Fruit fly (Drosophila melanogaster) whole organism, embryonic: ENCODE data around the gene ago.

Experiments used
- Awh ChIP-seq: fragments of 200-800 bp; sonication (Bioruptor generic); IDR thresholded peaks from 2 replicates; pipeline ENCODE4, ENCODE4 v1.3.6; 2022; ENCODE audit warnings: missing biosample characterization, missing genetic modification characterization
- B-H2 ChIP-seq: fragments of 200-800 bp; sonication (Bioruptor generic); optimal IDR thresholded peaks from 2 replicates; lab custom pipeline; 2018; ENCODE audit warnings: missing biosample characterization, mild to moderate bottlenecking, missing genetic modification characterization
- CG11560 ChIP-seq: fragments of 200-800 bp; sonication (Bioruptor generic); IDR thresholded peaks from 3 replicates; pipeline ENCODE4 v1.3.6; 2022; ENCODE audit warnings: missing biosample characterization, missing genetic modification characterization
- CG12769 ChIP-seq: fragments of 200-800 bp; sonication (Bioruptor generic); optimal IDR thresholded peaks from 2 replicates; lab custom pipeline; 2019; ENCODE audit warnings: missing biosample characterization, mild to moderate bottlenecking, missing genetic modification characterization, moderate library complexity
- CG14014 ChIP-seq: fragments of 200-800 bp; sonication (Bioruptor generic); IDR thresholded peaks from 2 replicates; pipeline ENCODE4 v1.3.6; 2022; ENCODE audit warnings: missing biosample characterization, missing genetic modification characterization
- CG14441 ChIP-seq: fragments of 200-800 bp; sonication (Bioruptor generic); IDR thresholded peaks from 2 replicates; pipeline ENCODE4 v1.3.6; 2022; ENCODE audit warnings: missing biosample characterization, missing genetic modification characterization
- CG15514 ChIP-seq: fragments of 200-800 bp; sonication (Bioruptor generic); optimal IDR thresholded peaks from 3 replicates; lab custom pipeline; 2017; ENCODE audit warnings: missing biosample characterization, missing genetic modification characterization, mild to moderate bottlenecking, moderate library complexity, missing genetic modification reagents
- CG1602 ChIP-seq: fragments of 200-800 bp; sonication (Bioruptor generic); optimal IDR thresholded peaks from 3 replicates; lab custom pipeline; 2016; ENCODE audit warnings: missing biosample characterization, missing genetic modification characterization
- CG1832 ChIP-seq: fragments of 200-800 bp; sonication (Bioruptor generic); optimal IDR thresholded peaks from 2 replicates; lab custom pipeline; 2017; ENCODE audit warnings: missing biosample characterization, mild to moderate bottlenecking, missing genetic modification characterization, inconsistent platforms
- CG18599 ChIP-seq: fragments of 200-800 bp; sonication (Bioruptor generic); optimal IDR thresholded peaks from 3 replicates; lab custom pipeline; 2017; ENCODE audit warnings: missing biosample characterization, missing genetic modification characterization, mild to moderate bottlenecking, moderate library complexity, missing genetic modification reagents
- CG2199 ChIP-seq: fragments of 200-800 bp; sonication (Bioruptor generic); IDR thresholded peaks from 3 replicates; pipeline ENCODE4 v1.3.6; 2022; ENCODE audit warnings: missing biosample characterization, missing genetic modification characterization
- CG31365 ChIP-seq: fragments of 200-800 bp; sonication (Bioruptor generic); optimal IDR thresholded peaks from 2 replicates; lab custom pipeline; 2018; ENCODE audit warnings: missing biosample characterization, mild to moderate bottlenecking, missing genetic modification characterization
- CG32532 ChIP-seq: fragments of 200-800 bp; sonication (Bioruptor generic); IDR thresholded peaks from 2 replicates; pipeline ENCODE4 v1.3.6; 2022; ENCODE audit warnings: missing biosample characterization, missing genetic modification characterization
- CG34376 ChIP-seq: fragments of 200-800 bp; sonication (Bioruptor generic); optimal IDR thresholded peaks from 2 replicates; lab custom pipeline; 2018; ENCODE audit warnings: missing biosample characterization, mild to moderate bottlenecking, missing genetic modification characterization
- CG8359 ChIP-seq: fragments of 200-800 bp; sonication (Bioruptor generic); optimal IDR thresholded peaks from 2 replicates; lab custom pipeline; 2017; ENCODE audit warnings: missing biosample characterization, mild to moderate bottlenecking, missing genetic modification characterization, borderline replicate concordance
- CG9817 ChIP-seq: fragments of 200-800 bp; sonication (Bioruptor generic); optimal IDR thresholded peaks from 2 replicates; lab custom pipeline; 2018; ENCODE audit warnings: missing biosample characterization, mild to moderate bottlenecking, missing genetic modification characterization, moderate library complexity
- CkIIα-i1 ChIP-seq: fragments of 200-800 bp; sonication (Bioruptor generic); IDR thresholded peaks from 2 replicates; pipeline ENCODE4 v1.3.6; 2022; ENCODE audit warnings: missing biosample characterization, missing genetic modification characterization
- Dbx ChIP-seq: fragments of 200-800 bp; sonication (Bioruptor generic); IDR thresholded peaks from 3 replicates; pipeline ENCODE4 v1.3.6; 2022; ENCODE audit warnings: missing biosample characterization, missing genetic modification characterization
- HLH3B ChIP-seq: fragments of 200-800 bp; sonication (Bioruptor generic); IDR thresholded peaks from 2 replicates; pipeline ENCODE4 v1.3.6; 2022; ENCODE audit warnings: missing biosample characterization, missing genetic modification characterization
- HLH54F ChIP-seq: fragments of 200-800 bp; sonication (Bioruptor generic); optimal IDR thresholded peaks from 3 replicates; lab custom pipeline; 2016; ENCODE audit warnings: missing biosample characterization, missing genetic modification characterization
- HmgD ChIP-seq: fragments of 200-800 bp; sonication (Bioruptor generic); optimal IDR thresholded peaks from 3 replicates; lab custom pipeline; 2016; ENCODE audit warnings: missing biosample characterization, missing genetic modification characterization
- NFAT ChIP-seq: fragments of 200-800 bp; sonication (Bioruptor generic); IDR thresholded peaks from 2 replicates; pipeline ENCODE4 v1.3.6; 2022; ENCODE audit warnings: missing biosample characterization, missing genetic modification characterization
- Opbp ChIP-seq: fragments of 200-800 bp; sonication (Bioruptor generic); IDR thresholded peaks from 3 replicates; pipeline ENCODE4 v1.3.6; 2022; ENCODE audit warnings: missing biosample characterization, missing genetic modification characterization; ENCODE audit not compliant: partially characterized antibody
- Sin3A ChIP-seq: fragments of >200 bp; optimal IDR thresholded peaks from 2 replicates; lab custom pipeline; 2018
- Sry-β ChIP-seq: fragments of 200-800 bp; sonication (Bioruptor generic); optimal IDR thresholded peaks from 2 replicates; lab custom pipeline; 2018; ENCODE audit warnings: missing biosample characterization, mild to moderate bottlenecking, missing genetic modification characterization, moderate library complexity
- abd-A ChIP-seq: fragments of 200-800 bp; sonication (Bioruptor generic); optimal IDR thresholded peaks from 3 replicates; lab custom pipeline; 2019; ENCODE audit warnings: missing biosample characterization, mild to moderate bottlenecking, missing genetic modification characterization, moderate library complexity
- ara ChIP-seq: fragments of 200-800 bp; sonication (Bioruptor generic); IDR thresholded peaks from 2 replicates; pipeline ENCODE4 v1.3.6; 2022; ENCODE audit warnings: missing biosample characterization, missing genetic modification characterization
- bbx ChIP-seq: fragments of 200-800 bp; sonication (Bioruptor generic); IDR thresholded peaks from 2 replicates; pipeline ENCODE4 v1.3.6; 2022; ENCODE audit warnings: missing biosample characterization, missing genetic modification characterization; ENCODE audit not compliant: partially characterized antibody
- cg ChIP-seq: fragments of 200-800 bp; sonication (Bioruptor generic); optimal IDR thresholded peaks from 3 replicates; lab custom pipeline; 2019; ENCODE audit warnings: missing biosample characterization, mild to moderate bottlenecking, missing genetic modification characterization, moderate library complexity
- chinmo ChIP-seq: fragments of 200-800 bp; sonication (Bioruptor generic); IDR thresholded peaks from 4 replicates; pipeline ENCODE4 v1.3.6; 2022; ENCODE audit warnings: missing biosample characterization, missing genetic modification characterization; ENCODE audit not compliant: partially characterized antibody
- ci ChIP-seq: fragments of 200-800 bp; sonication (Bioruptor generic); IDR thresholded peaks from 3 replicates; pipeline ENCODE4 v1.3.6; 2022; ENCODE audit warnings: missing biosample characterization, missing genetic modification characterization
- crol ChIP-seq: fragments of 200-800 bp; sonication (Bioruptor generic); IDR thresholded peaks from 2 replicates; pipeline ENCODE4 v1.3.6; 2022; ENCODE audit warnings: missing biosample characterization, missing genetic modification characterization
- crp ChIP-seq, 2 experiments: fragments of 200-800 bp; sonication (Bioruptor generic); optimal IDR thresholded peaks; 2 replicates in 1 of 2; 3 replicates in 1 of 2; lab custom pipeline; 2017; ENCODE audit warnings: missing biosample characterization in 2 of 2, missing genetic modification characterization in 2 of 2, mild to moderate bottlenecking in 1 of 2, moderate library complexity in 1 of 2
- grn ChIP-seq: fragments of 200-800 bp; sonication (Bioruptor generic); optimal IDR thresholded peaks from 3 replicates; lab custom pipeline; 2017; ENCODE audit warnings: missing biosample characterization, missing genetic modification characterization
- hkb ChIP-seq, 2 experiments: fragments of 200-800 bp in 1 of 2; fragments of >200 bp in 1 of 2; sonication (Bioruptor generic) in 1 of 2; IDR thresholded peaks in 1 of 2; optimal IDR thresholded peaks in 1 of 2; 2 replicates each; pipeline versions ENCODE4 v1.3.6 to Lab custom; 2017 to 2022; ENCODE audit warnings: missing biosample characterization in 1 of 2, missing genetic modification characterization in 1 of 2
- knrl ChIP-seq: fragments of 200-800 bp; sonication (Bioruptor generic); IDR thresholded peaks from 3 replicates; pipeline ENCODE4 v1.3.6; 2022; ENCODE audit warnings: missing biosample characterization, missing genetic modification characterization; ENCODE audit not compliant: partially characterized antibody
- lbe ChIP-seq: fragments of 200-800 bp; sonication (Bioruptor generic); optimal IDR thresholded peaks from 2 replicates; lab custom pipeline; 2016; ENCODE audit warnings: missing biosample characterization, mild to moderate bottlenecking, missing genetic modification characterization
- mam ChIP-seq: fragments of 200-800 bp; sonication (Bioruptor generic); optimal IDR thresholded peaks from 3 replicates; lab custom pipeline; 2016; ENCODE audit warnings: missing biosample characterization, missing genetic modification characterization
- peb ChIP-seq: fragments of 200-800 bp; sonication (Bioruptor generic); IDR thresholded peaks from 2 replicates; pipeline ENCODE4 v1.3.6; 2022; ENCODE audit warnings: missing biosample characterization, missing genetic modification characterization
- ro ChIP-seq: fragments of 200-800 bp; sonication (Bioruptor generic); IDR thresholded peaks from 2 replicates; pipeline ENCODE4 v1.3.6; 2022; ENCODE audit warnings: missing biosample characterization, missing genetic modification characterization
- sens ChIP-seq: fragments of 200-800 bp; sonication (Bioruptor generic); peaks from one replicate; lab custom pipeline; 2016; ENCODE audit warnings: missing biosample characterization, missing genetic modification characterization
- seq ChIP-seq: fragments of 200-800 bp; sonication (Bioruptor generic); IDR thresholded peaks from 2 replicates; pipeline ENCODE4 v1.3.6; 2022; ENCODE audit warnings: missing biosample characterization, missing genetic modification characterization
- sug ChIP-seq: fragments of 200-800 bp; optimal IDR thresholded peaks from 2 replicates; lab custom pipeline; 2019; ENCODE audit warnings: missing biosample characterization, mild to moderate bottlenecking, missing genetic modification characterization, moderate library complexity
- tll ChIP-seq, 2 experiments: fragments of 200-800 bp in 1 of 2; fragments of >200 bp in 1 of 2; sonication (Bioruptor generic) in 1 of 2; optimal IDR thresholded peaks; 2 replicates each; lab custom pipeline; 2017 to 2019; ENCODE audit warnings: missing biosample characterization in 2 of 2, missing genetic modification characterization in 2 of 2, mild to moderate bottlenecking in 1 of 2, moderate library complexity in 1 of 2
- twi ChIP-seq: fragments of 200-800 bp; optimal IDR thresholded peaks from 2 replicates; lab custom pipeline; 2019; ENCODE audit warnings: missing biosample characterization, mild to moderate bottlenecking, missing genetic modification characterization, moderate library complexity
- vfl ChIP-seq: fragments of 200-800 bp; sonication (Bioruptor generic); optimal IDR thresholded peaks from 2 replicates; lab custom pipeline; 2016; ENCODE audit warnings: missing biosample characterization, missing genetic modification characterization
- wor ChIP-seq: fragments of 200-800 bp; sonication (Bioruptor generic); IDR thresholded peaks from 2 replicates; pipeline ENCODE4 v1.3.6; 2022; ENCODE audit warnings: missing biosample characterization, missing genetic modification characterization
- zen ChIP-seq: fragments of 200-800 bp; sonication (Bioruptor generic); optimal IDR thresholded peaks from 3 replicates; lab custom pipeline; 2018; ENCODE audit warnings: missing biosample characterization, mild to moderate bottlenecking, missing genetic modification characterization, moderate library complexity

ago gene

DNA sequence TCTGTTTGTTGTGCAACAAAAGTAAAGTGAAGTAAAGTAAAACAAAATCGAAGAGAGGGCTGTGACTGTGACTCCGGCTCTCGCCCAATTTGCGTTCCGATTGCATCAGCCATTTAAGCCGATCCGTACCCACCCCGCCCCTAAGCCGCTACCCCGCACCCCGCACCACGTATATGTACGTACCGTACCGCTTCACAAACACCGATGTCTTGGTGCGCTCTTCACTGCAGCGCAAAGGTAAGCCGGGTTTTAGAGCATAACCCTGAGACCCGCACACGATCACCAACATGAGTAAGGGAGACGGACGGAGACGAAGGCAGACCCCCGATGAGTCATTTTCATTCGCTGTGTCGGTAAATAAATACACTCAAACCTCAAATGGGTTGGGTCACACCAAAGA lies 21.9 kb downstream of the ago start (continued):
- peak; percentile 30; the same call in 1 of the 2 replicates for TF ChIP-seq peb
- TF ChIP-seq zen: peak; percentile 9
- TF ChIP-seq seq (GFP tag; lab: Robert Waterston, UW): 0 out of 2 replicates have a peak, but pooled peaks have one; percentile 15
- TF ChIP-seq Sry-β (GFP tag; lab: Kevin White, UChicago): no peak
- TF ChIP-seq CG1832 (GFP tag; lab: Kevin White, UChicago): peak; percentile 33
- TF ChIP-seq bbx (GFP tag; lab: Robert Waterston, UW): 0 out of 2 replicates have a peak, but pooled peaks have one; percentile 23
- TF ChIP-seq CG18599 (GFP tag; lab: Kevin White, UChicago): no peak
- TF ChIP-seq vfl (GFP tag; lab: Kevin White, UChicago): no peak
- TF ChIP-seq NFAT: no peak
- TF ChIP-seq CG31365: no peak
- TF ChIP-seq ro: no peak
- peak; percentile 8 for TF ChIP-seq CG12769 (tag; lab: Kevin White, UChicago)
- TF ChIP-seq tll (GFP tag; optimal IDR thresholded peaks at IDR 0.05; lab: Kevin White, UChicago): peak in 1 of 2 experiments; percentile 88
- TF ChIP-seq, all 482 proteins: peak for 37

DNA sequence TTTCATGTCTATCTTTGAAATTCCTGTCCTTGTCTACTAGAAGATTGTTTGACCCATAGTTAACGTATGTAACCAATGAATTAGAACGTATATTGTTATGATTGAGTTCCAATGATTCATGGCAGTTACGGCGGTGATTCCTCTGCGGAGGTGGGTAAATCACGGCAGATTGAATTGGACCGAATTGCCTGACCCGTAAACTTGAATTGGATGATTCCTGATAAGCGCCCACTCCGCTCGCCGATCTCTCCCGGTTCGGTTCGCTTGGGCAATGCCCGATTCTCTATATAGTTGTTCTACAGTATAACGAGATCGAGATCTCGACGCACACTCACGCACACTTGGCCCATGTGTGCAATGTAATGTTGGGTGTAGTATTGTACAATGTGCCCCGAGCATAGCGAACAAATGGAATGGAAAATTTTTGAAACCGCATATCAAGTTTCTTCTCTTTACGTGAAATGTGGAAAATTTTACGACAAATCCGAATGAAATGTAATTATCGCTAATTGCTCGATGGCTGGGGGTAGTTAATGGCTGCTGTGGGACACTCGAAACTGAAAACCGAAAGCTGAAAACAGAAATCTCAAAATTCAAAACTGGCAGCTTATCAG lies 22.6 kb downstream of the ago start:
- TF ChIP-seq CG2199 (GFP tag; lab: Robert Waterston, UW) (peak; percentile 51; the same call in 1 of the 3 replicates), mam (GFP tag; lab: Kevin White, UChicago) (no peak), twi (peak; percentile 71), CG14441 (0 out of 2 replicates have a peak, but pooled peaks have one; percentile 5), Sin3A (no peak), cg (GFP tag; lab: Kevin White, UChicago) (peak; percentile 36), ara (GFP tag; lab: Robert Waterston, UW) (0 out of 2 replicates have a peak, but pooled peaks have one; percentile 5), hkb (optimal IDR thresholded peaks at IDR 0.05; lab: Kevin White, UChicago) (no peak), hkb (GFP tag; IDR thresholded peaks at IDR 0.05; lab: Robert Waterston, UW) (no peak), CG14014 (no peak), Opbp (GFP tag; lab: Robert Waterston, UW) (no peak), CG34376 (peak; percentile 86), grn (GFP tag; lab: Kevin White, UChicago) (peak; percentile 15), Awh (GFP tag; lab: Robert Waterston, UW) (no peak), sens (GFP tag; lab: Kevin White, UChicago) (peak; percentile 17), HLH3B (GFP tag; lab: Robert Waterston, UW) (0 out of 2 replicates have a peak, but pooled peaks have one; percentile 8), chinmo (0 out of 4 replicates have a peak, but pooled peaks have one; percentile 15), ci (GFP tag; lab: Robert Waterston, UW) (0 out of 3 replicates have a peak, but pooled peaks have one; percentile 21), sug (tag; lab: Kevin White, UChicago) (peak; percentile 86), CG15514 (GFP tag; lab: Kevin White, UChicago) (no peak), abd-A (tag; lab: Kevin White, UChicago) (peak; percentile 8), crol (GFP tag; lab: Robert Waterston, UW) (peak; percentile 21; the same call in 1 of the 2 replicates), B-H2 (GFP tag; lab: Kevin White, UChicago) (no peak), CG9817 (tag; lab: Kevin White, UChicago) (no peak)

DNA sequence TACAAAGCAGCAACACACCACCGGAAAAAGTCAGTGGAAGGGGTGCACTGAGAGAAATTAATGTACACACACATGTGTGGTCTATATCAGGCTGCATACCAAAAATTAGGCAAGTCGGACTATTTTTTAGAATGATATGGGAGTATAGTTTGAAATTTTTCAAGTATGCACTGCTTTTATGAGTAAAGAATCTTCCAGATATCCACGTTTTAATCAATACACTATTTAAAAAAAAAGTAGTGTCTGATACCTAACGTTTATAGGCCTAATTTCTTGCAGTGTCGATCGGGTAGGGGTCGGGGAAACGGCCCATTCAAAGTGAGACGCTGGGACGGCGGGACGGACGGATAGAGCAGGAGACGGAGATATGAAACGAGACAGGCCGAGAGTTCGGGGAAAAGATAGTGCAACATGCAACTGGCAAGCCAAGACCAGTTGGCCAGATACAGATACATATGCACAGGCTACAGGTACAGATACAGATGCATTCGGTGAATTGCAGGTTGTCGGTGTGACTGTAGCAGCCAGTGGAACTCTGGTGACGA lies 23.7 kb downstream of the ago start:
- TF ChIP-seq HLH54F (GFP tag; lab: Kevin White, UChicago) (peak; percentile 85), HmgD (peak; percentile 84), Dbx (GFP tag; lab: Robert Waterston, UW) (no peak), lbe (GFP tag; lab: Kevin White, UChicago) (no peak), knrl (GFP tag; lab: Robert Waterston, UW) (no peak), CG11560 (tag; lab: Robert Waterston, UW) (peak; percentile 68; the same call in 2 of the 3 replicates), CG1602 (GFP tag; lab: Kevin White, UChicago) (peak; percentile 93), wor (GFP tag; lab: Robert Waterston, UW) (peak; percentile 91), crp (GFP tag; optimal IDR thresholded peaks at IDR 0.05; lab: Kevin White, UChicago) (peak in 1 of 2 experiments; percentile 66), CG32532 (GFP tag; lab: Robert Waterston, UW) (peak; percentile 21; the same call in 1 of the 2 replicates), CkIIα-i1 (GFP tag; lab: Robert Waterston, UW) (no peak), CG8359 (peak; percentile 90)
